Fruit fly (Drosophila melanogaster) whole organism, wandering third instar larva: ENCODE results near the gene CG33172.

Experiments
- CrebA ChIP-seq: fragments of 200-800 bp; sonication (Bioruptor generic); optimal IDR thresholded peaks from 2 replicates; lab custom pipeline; 2016; ENCODE audit warnings: missing biosample characterization, mild to moderate bottlenecking, missing genetic modification characterization, borderline replicate concordance
- Dif ChIP-seq: fragments of 200-275, 200-300 bp; sonication (Bioruptor generic); optimal IDR thresholded peaks from 2 replicates; lab custom pipeline; 2018; ENCODE audit warnings: missing biosample characterization, missing genetic modification characterization; ENCODE audit not compliant: partially characterized antibody
- Hr83 ChIP-seq: fragments of 200-300 bp; sonication (Bioruptor generic); optimal IDR thresholded peaks from 2 replicates; lab custom pipeline; 2016; ENCODE audit warnings: missing biosample characterization, mild to moderate bottlenecking, missing genetic modification characterization, moderate library complexity; ENCODE audit not compliant: poor library complexity, severe bottlenecking
- OdsH ChIP-seq: fragments of 200-800 bp; sonication (Bioruptor generic); optimal IDR thresholded peaks from 2 replicates; lab custom pipeline; 2016; ENCODE audit warnings: missing biosample characterization, mild to moderate bottlenecking, missing genetic modification characterization
- fru ChIP-seq: fragments of 200-800 bp; sonication (Bioruptor generic); optimal IDR thresholded peaks from 3 replicates; lab custom pipeline; 2016; ENCODE audit warnings: missing biosample characterization, mild to moderate bottlenecking, missing genetic modification characterization
- jim ChIP-seq: fragments of 175-275, 200-325 bp; sonication (Bioruptor generic); optimal IDR thresholded peaks from 2 replicates; lab custom pipeline; 2016; ENCODE audit warnings: missing biosample characterization, mild to moderate bottlenecking, missing genetic modification characterization
- pan ChIP-seq: fragments of >200 bp; optimal IDR thresholded peaks from 2 replicates; lab custom pipeline; 2017
- psq ChIP-seq: fragments of 200-800 bp; sonication (Bioruptor generic); optimal IDR thresholded peaks from 3 replicates; lab custom pipeline; 2017; ENCODE audit warnings: missing biosample characterization, mild to moderate bottlenecking, missing genetic modification characterization, moderate library complexity
- sv ChIP-seq: fragments of 200-800 bp; sonication (Bioruptor generic); optimal IDR thresholded peaks from 3 replicates; lab custom pipeline; 2016; ENCODE audit warnings: missing biosample characterization, missing genetic modification characterization

DNA sequence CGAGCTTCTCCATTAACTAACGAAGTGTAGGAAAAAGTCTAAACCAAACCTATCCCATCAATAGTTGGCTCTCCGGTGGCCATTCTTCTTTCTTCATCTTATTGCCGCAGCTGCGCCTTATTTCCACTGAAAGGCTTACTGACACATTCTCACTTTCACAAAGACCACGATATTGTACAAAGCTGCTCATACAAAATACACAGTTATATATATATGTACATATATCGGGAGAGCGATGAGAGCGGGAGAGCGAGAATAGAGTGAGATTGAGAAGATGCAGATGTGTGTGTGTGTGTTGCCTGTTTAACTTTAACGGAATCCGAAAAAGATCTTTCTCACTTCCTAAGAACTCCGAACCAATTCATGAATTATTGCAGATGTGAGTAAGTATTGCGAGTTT lies 43.8 kb downstream of the CG33172 start:
- no peak for TF ChIP-seq pan (lab: Kevin White, UChicago)
- TF ChIP-seq psq (GFP tag; lab: Kevin White, UChicago), result no peak
- no peak for TF ChIP-seq OdsH (GFP tag; lab: Kevin White, UChicago)
- TF ChIP-seq Hr83, result no peak
- peak; percentile 20 for TF ChIP-seq fru
- no peak for TF ChIP-seq sv (GFP tag; lab: Kevin White, UChicago)
- TF ChIP-seq jim (GFP tag; lab: Kevin White, UChicago), result no peak
- TF ChIP-seq CrebA (GFP tag; lab: Kevin White, UChicago), result no peak
- peak; percentile 72 for TF ChIP-seq Dif (GFP tag; lab: Kevin White, UChicago)
